Worm (Caenorhabditis elegans): ENCODE results near the gene cal-4.

- TF ChIP-seq ama-1 (optimal IDR thresholded peaks at IDR 0.05) (no peak), ceh-13 (GFP tag; optimal IDR thresholded peaks at IDR 0.05) (no peak), hnd-1 (tag; optimal IDR thresholded peaks at IDR 0.05) (no peak), B0310.2 (tag; optimal IDR thresholded peaks at IDR 0.05) (no peak), F13C5.2 (tag; optimal IDR thresholded peaks at IDR 0.05) (no peak), ceh-36 (tag; optimal IDR thresholded peaks at IDR 0.05) (no peak), hmg-4 (GFP tag; optimal IDR thresholded peaks at IDR 0.05) (no peak), tra-4 (tag; optimal IDR thresholded peaks at IDR 0.05) (no peak), flt-1 (GFP tag; IDR thresholded peaks at IDR 0.05) (no peak), tbx-37 (GFP tag; conservative IDR thresholded peaks at IDR 0.05) (no peak)
Measured at ce11 chrIV:10489409-10489808, 31.8 kb upstream of the cal-4 start.
